Fruit fly (Drosophila melanogaster) whole organism, embryonic: ENCODE results near the gene IntS14.

Experiments
- B-H2 ChIP-seq: fragments of 200-800 bp; sonication (Bioruptor generic); optimal IDR thresholded peaks from 2 replicates; lab custom pipeline; 2018; ENCODE audit warnings: missing biosample characterization, mild to moderate bottlenecking, missing genetic modification characterization
- CG11560 ChIP-seq: fragments of 200-800 bp; sonication (Bioruptor generic); IDR thresholded peaks from 3 replicates; pipeline ENCODE4 v1.3.6; 2022; ENCODE audit warnings: missing biosample characterization, missing genetic modification characterization
- CG12299 ChIP-seq: fragments of 200-800 bp; sonication (Bioruptor generic); optimal IDR thresholded peaks from 2 replicates; lab custom pipeline; 2018; ENCODE audit warnings: missing biosample characterization, mild to moderate bottlenecking, missing genetic modification characterization
- CG12391 ChIP-seq: fragments of 200-800 bp; sonication (Bioruptor generic); optimal IDR thresholded peaks from 3 replicates; lab custom pipeline; 2018; ENCODE audit warnings: missing biosample characterization, mild to moderate bottlenecking, missing genetic modification characterization, moderate library complexity
- CG12942 ChIP-seq: fragments of 200-800 bp; sonication (Bioruptor generic); optimal IDR thresholded peaks from 3 replicates; lab custom pipeline; 2016; ENCODE audit warnings: missing biosample characterization, missing genetic modification characterization
- CG13287 ChIP-seq: fragments of 200-800 bp; sonication (Bioruptor generic); IDR thresholded peaks from 2 replicates; pipeline ENCODE4 v1.3.6; 2022; ENCODE audit warnings: missing biosample characterization, missing genetic modification characterization; ENCODE audit not compliant: partially characterized antibody
- CG14860 ChIP-seq: fragments of 200-800 bp; sonication (Bioruptor generic); IDR thresholded peaks from 3 replicates; pipeline ENCODE4 v1.3.6; 2022; ENCODE audit warnings: missing biosample characterization, missing genetic modification characterization; ENCODE audit not compliant: partially characterized antibody
- CG14965 ChIP-seq: fragments of 200-800 bp; sonication (Bioruptor generic); optimal IDR thresholded peaks from 2 replicates; lab custom pipeline; 2016; ENCODE audit warnings: missing biosample characterization, missing genetic modification characterization, borderline replicate concordance
- CG15073 ChIP-seq: fragments of 200-800 bp; sonication (Bioruptor generic); optimal IDR thresholded peaks from 2 replicates; lab custom pipeline; 2016; ENCODE audit warnings: missing biosample characterization, missing genetic modification characterization
- CG18476 ChIP-seq: fragments of 200-800 bp; sonication (Bioruptor generic); optimal IDR thresholded peaks from 2 replicates; lab custom pipeline; 2016; ENCODE audit warnings: missing biosample characterization, mild to moderate bottlenecking, missing genetic modification characterization
- CG2120 ChIP-seq: fragments of 200-800 bp; sonication (Bioruptor generic); optimal IDR thresholded peaks from 3 replicates; lab custom pipeline; 2016; ENCODE audit warnings: missing biosample characterization, missing genetic modification characterization
- CG2129 ChIP-seq: fragments of 200-800 bp; sonication (Bioruptor generic); IDR thresholded peaks from 2 replicates; pipeline ENCODE4 v1.3.6; 2022; ENCODE audit warnings: missing biosample characterization, missing genetic modification characterization; ENCODE audit not compliant: partially characterized antibody
- CG6254 ChIP-seq: fragments of 200-800 bp; sonication (Bioruptor generic); optimal IDR thresholded peaks from 3 replicates; lab custom pipeline; 2017; ENCODE audit warnings: mild to moderate bottlenecking, missing biosample characterization, missing genetic modification reagents, missing genetic modification characterization
- CG6791 ChIP-seq: fragments of 200-800 bp; sonication (Bioruptor generic); IDR thresholded peaks from 3 replicates; pipeline ENCODE4 v1.3.6; 2022; ENCODE audit warnings: missing biosample characterization, missing genetic modification characterization; ENCODE audit not compliant: partially characterized antibody
- CG7928 ChIP-seq: fragments of 200-800 bp; sonication (Bioruptor generic); optimal IDR thresholded peaks from 2 replicates; lab custom pipeline; 2017; ENCODE audit warnings: missing biosample characterization, mild to moderate bottlenecking, missing genetic modification characterization
- CG9609 ChIP-seq: fragments of 200-800 bp; sonication (Bioruptor generic); optimal IDR thresholded peaks from 3 replicates; lab custom pipeline; 2016; ENCODE audit warnings: missing biosample characterization, missing genetic modification characterization
- CoRest ChIP-seq: fragments of 200-800 bp; sonication (Bioruptor generic); optimal IDR thresholded peaks from 3 replicates; lab custom pipeline; 2018; ENCODE audit warnings: missing biosample characterization, mild to moderate bottlenecking, missing genetic modification characterization, moderate library complexity
- CrebB ChIP-seq: fragments of 200-800 bp; sonication (Bioruptor generic); optimal IDR thresholded peaks from 3 replicates; lab custom pipeline; 2018; ENCODE audit warnings: missing biosample characterization, mild to moderate bottlenecking, missing genetic modification characterization
- Dad ChIP-seq: fragments of 200-800 bp; sonication (Bioruptor generic); optimal IDR thresholded peaks from 3 replicates; lab custom pipeline; 2016; ENCODE audit warnings: missing biosample characterization, missing genetic modification characterization
- Ets97D ChIP-seq: fragments of 200-800 bp; sonication (Bioruptor generic); optimal IDR thresholded peaks from 3 replicates; lab custom pipeline; 2016; ENCODE audit warnings: missing biosample characterization, missing genetic modification characterization
- H15 ChIP-seq: fragments of 200-800 bp; sonication (Bioruptor generic); IDR thresholded peaks from 3 replicates; pipeline ENCODE4 v1.3.6; 2022; ENCODE audit warnings: missing biosample characterization, missing genetic modification characterization
- HLH4C ChIP-seq: fragments of 200-800 bp; sonication (Bioruptor generic); IDR thresholded peaks from 3 replicates; pipeline ENCODE4 v1.3.6; 2022; ENCODE audit warnings: missing biosample characterization, missing genetic modification characterization; ENCODE audit not compliant: partially characterized antibody
- Lpt ChIP-seq: fragments of >200 bp; optimal IDR thresholded peaks from 2 replicates; lab custom pipeline; 2018; ENCODE audit warnings: missing biosample characterization, missing genetic modification characterization
- Oli ChIP-seq: fragments of 200-800 bp; sonication (Bioruptor generic); optimal IDR thresholded peaks from 2 replicates; lab custom pipeline; 2018; ENCODE audit warnings: missing biosample characterization, mild to moderate bottlenecking, missing genetic modification characterization, moderate library complexity
- Ptx1 ChIP-seq: fragments of 200-800 bp; sonication (Bioruptor generic); IDR thresholded peaks from 2 replicates; pipeline ENCODE4 v1.3.6; 2022; ENCODE audit warnings: missing biosample characterization, missing genetic modification characterization
- Scr ChIP-seq: fragments of 200-800 bp; sonication (Bioruptor generic); IDR thresholded peaks from 2 replicates; pipeline ENCODE4 v1.3.6; 2022; ENCODE audit warnings: missing biosample characterization, missing genetic modification characterization; ENCODE audit not compliant: partially characterized antibody
- Six4 ChIP-seq: fragments of 200-800 bp; sonication (Bioruptor generic); optimal IDR thresholded peaks from 2 replicates; lab custom pipeline; 2016; ENCODE audit warnings: missing biosample characterization, missing genetic modification characterization
- Sry-β ChIP-seq: fragments of 200-800 bp; sonication (Bioruptor generic); optimal IDR thresholded peaks from 2 replicates; lab custom pipeline; 2018; ENCODE audit warnings: missing biosample characterization, mild to moderate bottlenecking, missing genetic modification characterization, moderate library complexity
- Taf1 ChIP-seq: fragments of 200-800 bp; sonication (Bioruptor generic); IDR thresholded peaks from 2 replicates; pipeline ENCODE4 v1.3.6; 2022; ENCODE audit warnings: missing biosample characterization, missing genetic modification characterization
- Tbp ChIP-seq: fragments of >200 bp; optimal IDR thresholded peaks from 2 replicates; lab custom pipeline; 2018; ENCODE audit warnings: missing biosample characterization, missing genetic modification characterization
- bbx ChIP-seq: fragments of 200-800 bp; sonication (Bioruptor generic); IDR thresholded peaks from 2 replicates; pipeline ENCODE4 v1.3.6; 2022; ENCODE audit warnings: missing biosample characterization, missing genetic modification characterization; ENCODE audit not compliant: partially characterized antibody
- bcd ChIP-seq: fragments of 200-800 bp; sonication (Bioruptor generic); optimal IDR thresholded peaks from 2 replicates; lab custom pipeline; 2017; ENCODE audit warnings: missing biosample characterization, mild to moderate bottlenecking, missing genetic modification characterization
- crc ChIP-seq: fragments of 200-800 bp; sonication (Bioruptor generic); optimal IDR thresholded peaks from 2 replicates; lab custom pipeline; 2016; ENCODE audit warnings: missing biosample characterization, missing genetic modification characterization
- danr ChIP-seq: fragments of 200-800 bp; sonication (Bioruptor generic); IDR thresholded peaks from 2 replicates; pipeline ENCODE4 v1.3.6; 2022; ENCODE audit warnings: missing biosample characterization, missing genetic modification characterization
- en ChIP-seq: fragments of 200-800 bp; sonication (Bioruptor generic); optimal IDR thresholded peaks from 2 replicates; lab custom pipeline; 2016; ENCODE audit warnings: missing biosample characterization, missing genetic modification characterization
- h ChIP-seq: fragments of >200 bp; optimal IDR thresholded peaks from 2 replicates; lab custom pipeline; 2017
- hth ChIP-seq: fragments of >200 bp; optimal IDR thresholded peaks from 2 replicates; lab custom pipeline; 2017; ENCODE audit warnings: inconsistent platforms
- kay ChIP-seq: fragments of 200-800 bp; sonication (Bioruptor generic); optimal IDR thresholded peaks from 2 replicates; lab custom pipeline; 2016; ENCODE audit warnings: missing biosample characterization, missing genetic modification characterization
- psq ChIP-seq: fragments of 200-800 bp; sonication (Bioruptor generic); optimal IDR thresholded peaks from 2 replicates; lab custom pipeline; 2017; ENCODE audit warnings: missing biosample characterization, missing genetic modification characterization
- rib ChIP-seq: fragments of 200-800 bp; sonication (Bioruptor generic); IDR thresholded peaks from 2 replicates; pipeline ENCODE4 v1.3.6; 2022; ENCODE audit warnings: missing biosample characterization, missing genetic modification characterization
- salm ChIP-seq: fragments of 200-800 bp; sonication (Bioruptor generic); optimal IDR thresholded peaks from 2 replicates; lab custom pipeline; 2018; ENCODE audit warnings: missing biosample characterization, mild to moderate bottlenecking, missing genetic modification characterization
- sc ChIP-seq, 3 experiments: fragments of >200 bp in 2 of 3; fragments of 200-800 bp in 1 of 3; sonication (Bioruptor generic) in 1 of 3; optimal IDR thresholded peaks; 2 replicates in 2 of 3; 3 replicates in 1 of 3; lab custom pipeline; 2017; ENCODE audit warnings: mild to moderate bottlenecking in 1 of 3, missing biosample characterization in 1 of 3, missing genetic modification characterization in 1 of 3, missing genetic modification reagents in 1 of 3
- sens-2 ChIP-seq: fragments of 200-800 bp; sonication (Bioruptor generic); IDR thresholded peaks from 2 replicates; pipeline ENCODE4 v1.3.6; 2022; ENCODE audit warnings: missing biosample characterization, missing genetic modification characterization
- seq ChIP-seq: fragments of 200-800 bp; sonication (Bioruptor generic); IDR thresholded peaks from 2 replicates; pipeline ENCODE4 v1.3.6; 2022; ENCODE audit warnings: missing biosample characterization, missing genetic modification characterization
- tna ChIP-seq: fragments of 200-800 bp; sonication (Bioruptor generic); IDR thresholded peaks from 2 replicates; pipeline ENCODE4 v1.3.6; 2022; ENCODE audit warnings: missing biosample characterization, missing genetic modification characterization; ENCODE audit not compliant: partially characterized antibody
- vnd ChIP-seq: fragments of 200-800 bp; sonication (Bioruptor generic); IDR thresholded peaks from 3 replicates; pipeline ENCODE4 v1.3.6; 2022; ENCODE audit warnings: missing biosample characterization, missing genetic modification characterization; ENCODE audit not compliant: partially characterized antibody
- wek ChIP-seq: fragments of 200-800 bp; sonication (Bioruptor generic); optimal IDR thresholded peaks from 3 replicates; lab custom pipeline; 2018; ENCODE audit warnings: missing biosample characterization, mild to moderate bottlenecking, missing genetic modification characterization, moderate library complexity

Gene IntS14

dm6 chr2L:1118880-1119809 lies 45.1 kb upstream of the IntS14 start (continued):
- no peak for TF ChIP-seq hth (lab: Kevin White, UChicago)
- TF ChIP-seq en (GFP tag; lab: Kevin White, UChicago) = peak; percentile 33
- peak; percentile 44 for TF ChIP-seq Ets97D (GFP tag; lab: Kevin White, UChicago)
- peak; percentile 10 for TF ChIP-seq B-H2
- TF ChIP-seq bcd (GFP tag; lab: Kevin White, UChicago) = peak; percentile 61
- peak; percentile 64; the same call in 1 of the 2 replicates for TF ChIP-seq seq (GFP tag; lab: Robert Waterston, UW)
- TF ChIP-seq h = no peak
- peak; percentile 94 for TF ChIP-seq CG2120
- no peak for TF ChIP-seq sc (optimal IDR thresholded peaks at IDR 0.05; lab: Kevin White, UChicago)
- TF ChIP-seq sc (GFP tag; optimal IDR thresholded peaks at IDR 0.05; lab: Kevin White, UChicago) = peak; percentile 47
- TF ChIP-seq CG14965 (GFP tag; lab: Kevin White, UChicago) = no peak
- no peak for TF ChIP-seq Sry-β (GFP tag; lab: Kevin White, UChicago)
- TF ChIP-seq CG11560 (tag; lab: Robert Waterston, UW) = peak; percentile 49
- TF ChIP-seq CG12391 (tag; lab: Kevin White, UChicago) = peak; percentile 74
- peak; percentile 64 for TF ChIP-seq Oli
- no peak for TF ChIP-seq CG2129 (GFP tag; lab: Robert Waterston, UW)
- no peak for TF ChIP-seq CG6254 (GFP tag; lab: Kevin White, UChicago)
- TF ChIP-seq Ptx1 (GFP tag; lab: Robert Waterston, UW) = peak; percentile 84
- peak; percentile 65; the same call in 1 of the 2 replicates for TF ChIP-seq danr (GFP tag; lab: Robert Waterston, UW)
- no peak for TF ChIP-seq CG7928 (GFP tag; lab: Kevin White, UChicago)
- peak; percentile 66 for TF ChIP-seq CG18476 (GFP tag; lab: Kevin White, UChicago)
- TF ChIP-seq Scr = no peak
- no peak for TF ChIP-seq wek
- no peak for TF ChIP-seq vnd (GFP tag; lab: Robert Waterston, UW)
- TF ChIP-seq CoRest (tag; lab: Kevin White, UChicago) = peak; percentile 71
- TF ChIP-seq HLH4C = peak; percentile 37; the same call in 2 of the 3 replicates
- peak; percentile 55 for TF ChIP-seq Taf1 (GFP tag; lab: Robert Waterston, UW)
- peak; percentile 42; the same call in 1 of the 2 replicates for TF ChIP-seq tna (GFP tag; lab: Robert Waterston, UW)
- TF ChIP-seq CG14860 (GFP tag; lab: Robert Waterston, UW) = no peak
- peak; percentile 17 for TF ChIP-seq CG12299 (tag; lab: Kevin White, UChicago)
- TF ChIP-seq bbx (GFP tag; lab: Robert Waterston, UW) = peak; percentile 20; the same call in 1 of the 2 replicates
- TF ChIP-seq CG9609 (GFP tag; lab: Kevin White, UChicago) = peak; percentile 81
- TF ChIP-seq Dad = peak; percentile 18
- TF ChIP-seq CrebB = peak; percentile 16
- TF ChIP-seq Lpt (GFP tag; lab: Kevin White, UChicago) = no peak
- peak; percentile 48 for TF ChIP-seq salm (tag; lab: Kevin White, UChicago)
- TF ChIP-seq Tbp (GFP tag; lab: Kevin White, UChicago) = no peak
- no peak for TF ChIP-seq CG15073 (GFP tag; lab: Kevin White, UChicago)
- peak; percentile 22; the same call in 1 of the 2 replicates for TF ChIP-seq CG13287 (GFP tag; lab: Robert Waterston, UW)
- peak; percentile 7 for TF ChIP-seq psq (GFP tag; lab: Kevin White, UChicago)
- TF ChIP-seq rib (GFP tag; lab: Robert Waterston, UW) = peak; percentile 96; the same call in 1 of the 2 replicates
- peak; percentile 47; the same call in 2 of the 3 replicates for TF ChIP-seq H15 (GFP tag; lab: Robert Waterston, UW)
- TF ChIP-seq CG12942 (GFP tag; lab: Kevin White, UChicago) = peak; percentile 70
- no peak for TF ChIP-seq crc (GFP tag; lab: Kevin White, UChicago)
- 0 out of 2 replicates have a peak, but pooled peaks have one; percentile 6 for TF ChIP-seq sens-2 (GFP tag; lab: Robert Waterston, UW)
- TF ChIP-seq kay = peak; percentile 61
- peak; percentile 63 for TF ChIP-seq Six4 (GFP tag; lab: Kevin White, UChicago)
- TF ChIP-seq CG6791 = no peak
